Worm (Caenorhabditis elegans): ENCODE data around the gene srh-245.

srh-245 gene

ce11 chrV:682031-682430 lies 26.3 kb upstream of the srh-245 start, which contains the start of gene srx-23:
Gene srx-23 (plus strand): TSS chrV:682331.
- TF ChIP-seq fkh-2 (tag; optimal IDR thresholded peaks at IDR 0.05), result no peak
- TF ChIP-seq eor-1 (tag; optimal IDR thresholded peaks at IDR 0.05), result no peak
- no peak for TF ChIP-seq nhr-237 (tag; optimal IDR thresholded peaks at IDR 0.05)
- TF ChIP-seq ceh-16 (tag; optimal IDR thresholded peaks at IDR 0.05), result no peak
- no peak for TF ChIP-seq nhr-67 (tag; optimal IDR thresholded peaks at IDR 0.05)
- no peak for TF ChIP-seq elt-1 (tag; optimal IDR thresholded peaks at IDR 0.05)

ce11 chrV:679663-680062 lies 23.9 kb upstream of the srh-245 start, which contains the start of gene srx-22:
Gene srx-22 (plus strand): TSS chrV:679963.
- TF ChIP-seq ztf-4 (tag; optimal IDR thresholded peaks at IDR 0.05) (no peak), pha-4 (tag; optimal IDR thresholded peaks at IDR 0.05) (no peak), fkh-10 (GFP tag; optimal IDR thresholded peaks at IDR 0.05) (no peak), nhr-25 (tag; optimal IDR thresholded peaks at IDR 0.05) (no peak), ceh-82 (tag; optimal IDR thresholded peaks at IDR 0.05) (no peak), elt-2 (tag; optimal IDR thresholded peaks at IDR 0.05) (no peak), lin-39 (tag; optimal IDR thresholded peaks at IDR 0.05) (no peak), nhr-43 (tag; optimal IDR thresholded peaks at IDR 0.05; ENCODE audit: poor library complexity, severe bottlenecking) (no peak), pqm-1 (tag; optimal IDR thresholded peaks at IDR 0.05) (no peak), nhr-12 (tag; optimal IDR thresholded peaks at IDR 0.05) (no peak), snpc-4 (tag; optimal IDR thresholded peaks at IDR 0.05) (no peak), ceh-16 (tag; optimal IDR thresholded peaks at IDR 0.05) (no peak), nhr-28 (tag; optimal IDR thresholded peaks at IDR 0.05) (no peak), fkh-2 (tag; optimal IDR thresholded peaks at IDR 0.05) (no peak), eor-1 (tag; optimal IDR thresholded peaks at IDR 0.05) (no peak), ama-1 (optimal IDR thresholded peaks at IDR 0.05) (no peak), daf-12 (tag; optimal IDR thresholded peaks at IDR 0.05) (no peak), nfya-1 (tag; optimal IDR thresholded peaks at IDR 0.05; ENCODE audit: insufficient read depth) (no peak), unc-62 (GFP tag; optimal IDR thresholded peaks at IDR 0.05) (no peak), ZK546.5 (tag; optimal IDR thresholded peaks at IDR 0.05) (no peak)

- TF ChIP-seq nhr-23 (tag; optimal IDR thresholded peaks at IDR 0.05) (peak; percentile 62), nhr-25 (tag; optimal IDR thresholded peaks at IDR 0.05) (peak; percentile 36), elt-2 (tag; optimal IDR thresholded peaks at IDR 0.05) (peak; percentile 28), fkh-10 (GFP tag; optimal IDR thresholded peaks at IDR 0.05) (no peak), nhr-43 (tag; optimal IDR thresholded peaks at IDR 0.05; ENCODE audit: poor library complexity, severe bottlenecking) (peak; percentile 60), ceh-9 (tag; optimal IDR thresholded peaks at IDR 0.05) (no peak), snpc-4 (tag; optimal IDR thresholded peaks at IDR 0.05) (peak; percentile 12), lin-15B (tag; optimal IDR thresholded peaks at IDR 0.05) (peak; percentile 21), ceh-28 (tag; optimal IDR thresholded peaks at IDR 0.05) (peak; percentile 30), nhr-28 (tag; optimal IDR thresholded peaks at IDR 0.05) (no peak)
Measured at ce11 chrV:676550-677084, 20.9 kb upstream of the srh-245 start, which contains the start of the genes fbxa-72 and srx-21. Gene fbxa-72 (minus strand): TSS chrV:676753. Gene srx-21 (plus strand): TSS chrV:677034.

- TF ChIP-seq nhr-28 (tag; optimal IDR thresholded peaks at IDR 0.05) (no peak), snpc-4 (tag; optimal IDR thresholded peaks at IDR 0.05) (peak; percentile 24)
Measured at ce11 chrV:676090-676489, 20.4 kb upstream of the srh-245 start.

- no peak for TF ChIP-seq lin-15B (tag; optimal IDR thresholded peaks at IDR 0.05)
- no peak for TF ChIP-seq fkh-10 (GFP tag; optimal IDR thresholded peaks at IDR 0.05)
- TF ChIP-seq egl-5 (tag; optimal IDR thresholded peaks at IDR 0.05), result no peak
- TF ChIP-seq nhr-25 (tag; optimal IDR thresholded peaks at IDR 0.05), result no peak
- TF ChIP-seq tbx-2 (tag; optimal IDR thresholded peaks at IDR 0.05), result no peak
- TF ChIP-seq fos-1 (tag; optimal IDR thresholded peaks at IDR 0.05), result no peak
- no peak for TF ChIP-seq ZK546.5 (tag; optimal IDR thresholded peaks at IDR 0.05)
- no peak for TF ChIP-seq ama-1 (optimal IDR thresholded peaks at IDR 0.05)
- TF ChIP-seq mdl-1 (tag; optimal IDR thresholded peaks at IDR 0.05), result no peak
- TF ChIP-seq nfya-1 (tag; optimal IDR thresholded peaks at IDR 0.05; ENCODE audit: insufficient read depth), result no peak
- TF ChIP-seq nhr-76 (tag; optimal IDR thresholded peaks at IDR 0.05), result no peak
- no peak for TF ChIP-seq nhr-11 (tag; optimal IDR thresholded peaks at IDR 0.05)
- no peak for TF ChIP-seq ceh-28 (tag; optimal IDR thresholded peaks at IDR 0.05)
- no peak for TF ChIP-seq eor-1 (tag; optimal IDR thresholded peaks at IDR 0.05)
- TF ChIP-seq snpc-4 (tag; optimal IDR thresholded peaks at IDR 0.05), result no peak
- TF ChIP-seq pqm-1 (tag; optimal IDR thresholded peaks at IDR 0.05), result no peak
- TF ChIP-seq nhr-23 (tag; optimal IDR thresholded peaks at IDR 0.05), result no peak
Measured at ce11 chrV:674213-674612, 18.5 kb upstream of the srh-245 start, which contains the start of gene sru-25. Gene sru-25 (minus strand): TSS chrV:674313.

Data from whole organism, L3 larva.